Worm (Caenorhabditis elegans): ENCODE data around the gene cct-7.
A peak's percentile ranks its signal among the peaks of the same experiment; 100 is the strongest.

Gene cct-7

ce11 chrV:1855087-1855486 lies 17.0 kb upstream of the cct-7 start:
- TF ChIP-seq ceh-18 (tag; optimal IDR thresholded peaks at IDR 0.05) (no peak), pat-9 (tag; optimal IDR thresholded peaks at IDR 0.05) (no peak), pha-2 (tag; optimal IDR thresholded peaks at IDR 0.05) (no peak), syd-9 (tag; optimal IDR thresholded peaks at IDR 0.05) (no peak), rnt-1 (tag; optimal IDR thresholded peaks at IDR 0.05) (no peak), hlh-13 (GFP tag; optimal IDR thresholded peaks at IDR 0.05) (no peak), ceh-24 (tag; optimal IDR thresholded peaks at IDR 0.05) (no peak), madf-2 (tag; optimal IDR thresholded peaks at IDR 0.05) (no peak), ztf-16 (tag; optimal IDR thresholded peaks at IDR 0.05) (no peak), ceh-30 (tag; optimal IDR thresholded peaks at IDR 0.05) (no peak), che-1 (tag; optimal IDR thresholded peaks at IDR 0.05) (no peak), fkh-6 (tag; optimal IDR thresholded peaks at IDR 0.05) (no peak)

ce11 chrV:1856176-1856575 lies 15.9 kb upstream of the cct-7 start, which contains the start of gene T10B5.10:
TSS of gene T10B5.10 (minus strand) at chrV:1856276.
- TF ChIP-seq fkh-6 (tag; optimal IDR thresholded peaks at IDR 0.05), result no peak
- no peak for TF ChIP-seq hlh-8 (tag; optimal IDR thresholded peaks at IDR 0.05)
- no peak for TF ChIP-seq unc-42 (tag; optimal IDR thresholded peaks at IDR 0.05)
- TF ChIP-seq ceh-9 (tag; optimal IDR thresholded peaks at IDR 0.05), result no peak
- TF ChIP-seq ceh-48 (tag; optimal IDR thresholded peaks at IDR 0.05), result no peak
- no peak for TF ChIP-seq nhr-11 (tag; optimal IDR thresholded peaks at IDR 0.05)
- TF ChIP-seq che-1 (tag; optimal IDR thresholded peaks at IDR 0.05), result no peak
- no peak for TF ChIP-seq pat-9 (tag; optimal IDR thresholded peaks at IDR 0.05)
- no peak for TF ChIP-seq pros-1 (tag; optimal IDR thresholded peaks at IDR 0.05)
- no peak for TF ChIP-seq C08G9.2 (tag; optimal IDR thresholded peaks at IDR 0.05)
- no peak for TF ChIP-seq eyg-1 (tag; optimal IDR thresholded peaks at IDR 0.05)
- no peak for TF ChIP-seq pha-2 (tag; optimal IDR thresholded peaks at IDR 0.05)
- no peak for TF ChIP-seq hlh-30 (tag; optimal IDR thresholded peaks at IDR 0.05; ENCODE audit: insufficient read depth)
- TF ChIP-seq tbx-7 (tag; optimal IDR thresholded peaks at IDR 0.05), result no peak
- no peak for TF ChIP-seq hlh-15 (tag; optimal IDR thresholded peaks at IDR 0.05)
- TF ChIP-seq F13H6.1 (tag; optimal IDR thresholded peaks at IDR 0.05), result no peak
- TF ChIP-seq ceh-6 (GFP tag; optimal IDR thresholded peaks at IDR 0.05), result no peak

ce11 chrV:1857840-1858239 lies 14.2 kb upstream of the cct-7 start:
- no peak for TF ChIP-seq ama-1 (optimal IDR thresholded peaks at IDR 0.05)
- TF ChIP-seq unc-86 (tag; optimal IDR thresholded peaks at IDR 0.05), result no peak
- TF ChIP-seq elt-2 (tag; optimal IDR thresholded peaks at IDR 0.05), result no peak
- no peak for TF ChIP-seq odd-2 (tag; optimal IDR thresholded peaks at IDR 0.05)
- no peak for TF ChIP-seq lin-11 (tag; optimal IDR thresholded peaks at IDR 0.05)
- no peak for TF ChIP-seq ceh-31 (tag; optimal IDR thresholded peaks at IDR 0.05)
- no peak for TF ChIP-seq sox-2 (GFP tag; IDR thresholded peaks at IDR 0.05)
- no peak for TF ChIP-seq eyg-1 (tag; optimal IDR thresholded peaks at IDR 0.05)
- TF ChIP-seq Y22D7AL.16 (tag; optimal IDR thresholded peaks at IDR 0.05), result no peak
- TF ChIP-seq F13H6.1 (tag; optimal IDR thresholded peaks at IDR 0.05), result no peak

- TF ChIP-seq dmd-4 (tag; optimal IDR thresholded peaks at IDR 0.05; ENCODE audit: borderline replicate concordance) (no peak), unc-42 (tag; optimal IDR thresholded peaks at IDR 0.05) (peak; percentile 78)
These were observed 9.1 kb upstream of the cct-7 start for ce11 chrV:1862954-1863353.

ce11 chrV:1864997-1865396 lies 7.0 kb upstream of the cct-7 start:
- TF ChIP-seq nfya-1 (tag; optimal IDR thresholded peaks at IDR 0.05) (peak; percentile 86), ama-1 (optimal IDR thresholded peaks at IDR 0.05) (no peak)
